Worm (Caenorhabditis elegans): ENCODE measurements around the gene C56G2.4.

ce11 chrIII:6364395-6364794 lies 32.9 kb downstream of the C56G2.4 start:
- TF ChIP-seq dao-5 (tag; optimal IDR thresholded peaks at IDR 0.05) (no peak), him-1 (tag; optimal IDR thresholded peaks at IDR 0.05) (no peak)
